Worm (Caenorhabditis elegans): ENCODE measurements around the gene R03A10.5.

Gene R03A10.5

ce11 chrX:15494154-15494553, 47.6 kb downstream of the R03A10.5 start:
- TF ChIP-seq Y48G9A.11 (GFP tag; IDR thresholded peaks at IDR 0.05) (no peak), ZK337.2 (GFP tag; IDR thresholded peaks at IDR 0.05) (no peak), hlh-30 (tag; optimal IDR thresholded peaks at IDR 0.05; ENCODE audit: insufficient read depth) (peak; percentile 10), aha-1 (tag) (peak; percentile 16), dpl-1 (GFP tag; optimal IDR thresholded peaks at IDR 0.05) (no peak), mxl-3 (GFP tag; optimal IDR thresholded peaks at IDR 0.05) (no peak), ctbp-1 (GFP tag; IDR thresholded peaks at IDR 0.05) (no peak), T20F7.1 (GFP tag; optimal IDR thresholded peaks at IDR 0.05) (no peak), set-16 (GFP tag; IDR thresholded peaks at IDR 0.05) (no peak), sdz-12 (GFP tag; optimal IDR thresholded peaks at IDR 0.05) (no peak), hmg-1.1 (GFP tag; IDR thresholded peaks at IDR 0.05) (no peak), dmd-8 (GFP tag; IDR thresholded peaks at IDR 0.05) (no peak), nhr-28 (tag; optimal IDR thresholded peaks at IDR 0.05) (peak; percentile 50), mes-2 (tag; optimal IDR thresholded peaks at IDR 0.05; ENCODE audit: poor library complexity, severe bottlenecking) (no peak), lin-38 (GFP tag; IDR thresholded peaks at IDR 0.05) (no peak), ceh-62 (tag; optimal IDR thresholded peaks at IDR 0.05) (no peak), daf-16 (GFP tag; optimal IDR thresholded peaks at IDR 0.05) (no peak), daf-16 (tag; optimal IDR thresholded peaks at IDR 0.05) (peak; percentile 58), ama-1 (optimal IDR thresholded peaks at IDR 0.05) (no peak), egl-27 (tag; optimal IDR thresholded peaks at IDR 0.05) (no peak), ceh-20 (GFP tag; IDR thresholded peaks at IDR 0.05) (no peak), mep-1 (tag; optimal IDR thresholded peaks at IDR 0.05) (peak; percentile 32), dve-1 (tag; optimal IDR thresholded peaks at IDR 0.05; ENCODE audit: insufficient read depth) (peak; percentile 71), lin-1 (GFP tag; IDR thresholded peaks at IDR 0.05) (no peak), nhr-111 (GFP tag; optimal IDR thresholded peaks at IDR 0.05) (no peak), nhr-77 (tag; optimal IDR thresholded peaks at IDR 0.05) (no peak), mdl-1 (tag; optimal IDR thresholded peaks at IDR 0.05) (no peak), F49E8.2 (tag; optimal IDR thresholded peaks at IDR 0.05; ENCODE audit: borderline replicate concordance) (no peak), hif-1 (tag; optimal IDR thresholded peaks at IDR 0.05) (no peak)

- TF ChIP-seq ceh-20 (GFP tag; IDR thresholded peaks at IDR 0.05), result peak; percentile 43; the same call in 1 of the 2 replicates
- no peak for TF ChIP-seq nhr-48 (tag; optimal IDR thresholded peaks at IDR 0.05)
- peak; percentile 23 to 89 for TF ChIP-seq mdl-1 (tag; optimal IDR thresholded peaks at IDR 0.05)
- TF ChIP-seq mxl-2 (GFP tag; conservative IDR thresholded peaks at IDR 0.05), result no peak
- peak; percentile 78 for TF ChIP-seq aha-1 (tag)
- TF ChIP-seq daf-16 (GFP tag; optimal IDR thresholded peaks at IDR 0.05), result no peak
- peak; percentile 65 for TF ChIP-seq daf-16 (tag; optimal IDR thresholded peaks at IDR 0.05)
- TF ChIP-seq dmd-8 (GFP tag; IDR thresholded peaks at IDR 0.05), result no peak
- peak; percentile 72 for TF ChIP-seq dve-1 (tag; optimal IDR thresholded peaks at IDR 0.05; ENCODE audit: insufficient read depth)
- TF ChIP-seq nhr-10 (tag; optimal IDR thresholded peaks at IDR 0.05), result no peak
- TF ChIP-seq F26F4.8 (GFP tag; conservative IDR thresholded peaks at IDR 0.05), result no peak
- no peak for TF ChIP-seq tra-1 (GFP tag; IDR thresholded peaks at IDR 0.05)
- no peak for TF ChIP-seq cey-2 (tag; optimal IDR thresholded peaks at IDR 0.05; ENCODE audit: borderline replicate concordance, insufficient read depth)
- no peak for TF ChIP-seq arid-1 (GFP tag; conservative IDR thresholded peaks at IDR 0.05)
- TF ChIP-seq Y75B8A.6 (GFP tag; IDR thresholded peaks at IDR 0.05), result no peak
- no peak for TF ChIP-seq mep-1 (tag; optimal IDR thresholded peaks at IDR 0.05)
- no peak for TF ChIP-seq lin-39 (tag; optimal IDR thresholded peaks at IDR 0.05)
- peak in 1 of 2 experiments; percentile 81 for TF ChIP-seq unc-62 (GFP tag; optimal IDR thresholded peaks at IDR 0.05 in 1 of 2)
- TF ChIP-seq unc-62 (tag; optimal IDR thresholded peaks at IDR 0.05), result no peak
- no peak for TF ChIP-seq nhr-42 (GFP tag; IDR thresholded peaks at IDR 0.05)
- TF ChIP-seq hlh-30 (tag; optimal IDR thresholded peaks at IDR 0.05; ENCODE audit: insufficient read depth), result peak; percentile 82
- TF ChIP-seq nhr-25 (tag; optimal IDR thresholded peaks at IDR 0.05; ENCODE audit: borderline replicate concordance, insufficient read depth), result no peak
- peak; percentile 12 for TF ChIP-seq nhr-28 (tag; optimal IDR thresholded peaks at IDR 0.05)
- TF ChIP-seq nhr-11 (tag; optimal IDR thresholded peaks at IDR 0.05), result no peak
- no peak for TF ChIP-seq duxl-1 (tag; optimal IDR thresholded peaks at IDR 0.05; ENCODE audit: poor library complexity)
- no peak for TF ChIP-seq egl-27 (tag; optimal IDR thresholded peaks at IDR 0.05)
- peak; percentile 42 for TF ChIP-seq nhr-77 (tag; optimal IDR thresholded peaks at IDR 0.05)
- TF ChIP-seq unc-130 (GFP tag; optimal IDR thresholded peaks at IDR 0.05), result no peak
- TF ChIP-seq attf-4 (tag; optimal IDR thresholded peaks at IDR 0.05), result no peak
- TF ChIP-seq saeg-2 (GFP tag; IDR thresholded peaks at IDR 0.05), result no peak
Observed at ce11 chrX:15496927-15497605, 50.5 kb downstream of the R03A10.5 start, which contains the start of gene suox-1. Gene suox-1, plus strand, starts transcription at chrX:15497555.
